Fruit fly (Drosophila melanogaster) whole organism, embryonic: ENCODE data around the gene CG34242.

ENCODE experiments used
- CG11456 ChIP-seq: fragments of 200-800 bp; sonication (Bioruptor generic); IDR thresholded peaks from 3 replicates; pipeline ENCODE4 v1.3.6; 2022; ENCODE audit warnings: missing biosample characterization, missing genetic modification characterization
- CG12071 ChIP-seq: fragments of 200-800 bp; sonication (Bioruptor generic); optimal IDR thresholded peaks from 3 replicates; lab custom pipeline; 2018; ENCODE audit warnings: missing biosample characterization, mild to moderate bottlenecking, missing genetic modification characterization
- CG14710 ChIP-seq: fragments of 200-800 bp; sonication (Bioruptor generic); optimal IDR thresholded peaks from 3 replicates; lab custom pipeline; 2019; ENCODE audit warnings: missing biosample characterization, mild to moderate bottlenecking, missing genetic modification characterization, moderate library complexity
- CG1529 ChIP-seq: fragments of 200-800 bp; sonication (Bioruptor generic); optimal IDR thresholded peaks from 3 replicates; lab custom pipeline; 2018; ENCODE audit warnings: missing biosample characterization, missing genetic modification characterization
- CG17385 ChIP-seq: fragments of 200-800 bp; sonication (Bioruptor generic); optimal IDR thresholded peaks from 3 replicates; lab custom pipeline; 2018; ENCODE audit warnings: missing biosample characterization, mild to moderate bottlenecking, missing genetic modification characterization
- CG18262 ChIP-seq: fragments of 200-800 bp; optimal IDR thresholded peaks from 3 replicates; lab custom pipeline; 2019; ENCODE audit warnings: missing biosample characterization, mild to moderate bottlenecking, missing genetic modification characterization, moderate library complexity
- CG30020 ChIP-seq: fragments of 200-800 bp; optimal IDR thresholded peaks from 2 replicates; lab custom pipeline; 2019; ENCODE audit warnings: missing biosample characterization, mild to moderate bottlenecking, missing genetic modification characterization, moderate library complexity
- CG3065 ChIP-seq: fragments of 200-800 bp; sonication (Bioruptor generic); optimal IDR thresholded peaks from 2 replicates; lab custom pipeline; 2016; ENCODE audit warnings: missing biosample characterization, missing genetic modification characterization
- CG31365 ChIP-seq: fragments of 200-800 bp; sonication (Bioruptor generic); optimal IDR thresholded peaks from 2 replicates; lab custom pipeline; 2018; ENCODE audit warnings: missing biosample characterization, mild to moderate bottlenecking, missing genetic modification characterization
- CG31388 ChIP-seq: fragments of 200-800 bp; sonication (Bioruptor generic); optimal IDR thresholded peaks from 2 replicates; lab custom pipeline; 2016; ENCODE audit warnings: missing biosample characterization, missing genetic modification characterization
- CG31441 ChIP-seq: fragments of 200-800 bp; sonication (Bioruptor generic); IDR thresholded peaks from 2 replicates; pipeline ENCODE4 v1.3.6; 2022; ENCODE audit warnings: missing biosample characterization, missing genetic modification characterization
- CG6175 ChIP-seq: fragments of 200-800 bp; sonication (Bioruptor generic); IDR thresholded peaks from 3 replicates; pipeline ENCODE4 v1.3.6; 2022; ENCODE audit warnings: missing biosample characterization, missing genetic modification characterization
- CG6765 ChIP-seq: fragments of 200-800 bp; sonication (Bioruptor generic); optimal IDR thresholded peaks from 3 replicates; lab custom pipeline; 2017; ENCODE audit warnings: missing biosample characterization, mild to moderate bottlenecking, missing genetic modification characterization
- CG7928 ChIP-seq: fragments of 200-800 bp; sonication (Bioruptor generic); optimal IDR thresholded peaks from 2 replicates; lab custom pipeline; 2017; ENCODE audit warnings: missing biosample characterization, mild to moderate bottlenecking, missing genetic modification characterization
- CG7987 ChIP-seq: fragments of 200-800 bp; sonication (Bioruptor generic); optimal IDR thresholded peaks from 2 replicates; lab custom pipeline; 2018; ENCODE audit warnings: missing biosample characterization, mild to moderate bottlenecking, missing genetic modification characterization, moderate library complexity
- CG9932 ChIP-seq: fragments of 200-800 bp; sonication (Bioruptor generic); IDR thresholded peaks from 2 replicates; pipeline ENCODE4 v1.3.6; 2022; ENCODE audit warnings: missing biosample characterization, missing genetic modification characterization
- D19A ChIP-seq: fragments of 200-800 bp; optimal IDR thresholded peaks from 3 replicates; lab custom pipeline; 2019; ENCODE audit warnings: missing biosample characterization, mild to moderate bottlenecking, missing genetic modification characterization, moderate library complexity
- ERR ChIP-seq: fragments of 200-800 bp; sonication (Bioruptor generic); optimal IDR thresholded peaks from 2 replicates; lab custom pipeline; 2016; ENCODE audit warnings: missing biosample characterization, missing genetic modification characterization
- HHEX ChIP-seq: fragments of 200-800 bp; sonication (Bioruptor generic); optimal IDR thresholded peaks from 3 replicates; lab custom pipeline; 2017; ENCODE audit warnings: missing biosample characterization, mild to moderate bottlenecking, missing genetic modification characterization, missing genetic modification reagents
- HLH3B ChIP-seq: fragments of 200-800 bp; sonication (Bioruptor generic); IDR thresholded peaks from 2 replicates; pipeline ENCODE4 v1.3.6; 2022; ENCODE audit warnings: missing biosample characterization, missing genetic modification characterization
- HLHmδ ChIP-seq: fragments of 200-800 bp; sonication (Bioruptor generic); optimal IDR thresholded peaks from 2 replicates; lab custom pipeline; 2018; ENCODE audit warnings: missing biosample characterization, mild to moderate bottlenecking, missing genetic modification characterization, moderate library complexity
- Hmx ChIP-seq: fragments of 200-800 bp; sonication (Bioruptor generic); optimal IDR thresholded peaks from 2 replicates; lab custom pipeline; 2016; ENCODE audit warnings: missing biosample characterization, missing genetic modification characterization
- Med ChIP-seq: fragments of 200-800 bp; sonication (Bioruptor generic); peaks from one replicate; lab custom pipeline; 2016; ENCODE audit warnings: missing biosample characterization, missing genetic modification characterization, mild to moderate bottlenecking, inconsistent platforms, moderate library complexity
- Mrtf ChIP-seq: fragments of 200-800 bp; sonication (Bioruptor generic); IDR thresholded peaks from 3 replicates; pipeline ENCODE4 v1.3.6; 2022; ENCODE audit warnings: missing biosample characterization, missing genetic modification characterization
- NC2β ChIP-seq: fragments of 200-800 bp; sonication (Bioruptor generic); optimal IDR thresholded peaks from 2 replicates; lab custom pipeline; 2016; ENCODE audit warnings: missing biosample characterization, missing genetic modification characterization
- Neu2 ChIP-seq: fragments of 200-800 bp; sonication (Bioruptor generic); optimal IDR thresholded peaks from 3 replicates; lab custom pipeline; 2016; ENCODE audit warnings: missing biosample characterization, missing genetic modification characterization, borderline replicate concordance
- NfI ChIP-seq: fragments of 200-800 bp; sonication (Bioruptor generic); optimal IDR thresholded peaks from 3 replicates; lab custom pipeline; 2018; ENCODE audit warnings: missing biosample characterization, mild to moderate bottlenecking, missing genetic modification characterization, moderate library complexity
- Ravus ChIP-seq: fragments of 200-800 bp; sonication (Bioruptor generic); IDR thresholded peaks from 2 replicates; pipeline ENCODE4 v1.3.6; 2022; ENCODE audit warnings: missing biosample characterization, missing genetic modification characterization
- Six4 ChIP-seq: fragments of 200-800 bp; sonication (Bioruptor generic); optimal IDR thresholded peaks from 2 replicates; lab custom pipeline; 2016; ENCODE audit warnings: missing biosample characterization, missing genetic modification characterization
- Taf1 ChIP-seq: fragments of 200-800 bp; sonication (Bioruptor generic); IDR thresholded peaks from 2 replicates; pipeline ENCODE4 v1.3.6; 2022; ENCODE audit warnings: missing biosample characterization, missing genetic modification characterization
- Trl ChIP-seq, 3 experiments: fragments of >200 bp in 2 of 3; fragments of 200-800 bp in 1 of 3; sonication (Bioruptor generic) in 1 of 3; optimal IDR thresholded peaks; 2 replicates in 1 of 3; 3 replicates in 2 of 3; lab custom pipeline; 2016 to 2017; ENCODE audit warnings: missing biosample characterization in 1 of 3, missing genetic modification characterization in 1 of 3
- aop ChIP-seq: fragments of 200-800 bp; sonication (Bioruptor generic); IDR thresholded peaks from 2 replicates; pipeline ENCODE4 v1.3.6; 2022; ENCODE audit warnings: missing biosample characterization, missing genetic modification characterization
- br ChIP-seq: fragments of >200 bp; optimal IDR thresholded peaks from 2 replicates; lab custom pipeline; 2017
- cwo ChIP-seq: fragments of 200-800 bp; sonication (Bioruptor generic); optimal IDR thresholded peaks from 3 replicates; lab custom pipeline; 2017; ENCODE audit warnings: missing biosample characterization, missing genetic modification characterization, mild to moderate bottlenecking, moderate library complexity, missing genetic modification reagents
- dpn ChIP-seq, 2 experiments: fragments of 200-800 bp; sonication (Bioruptor generic); optimal IDR thresholded peaks; 3 replicates each; lab custom pipeline; 2016; ENCODE audit warnings: missing biosample characterization in 2 of 2, missing genetic modification characterization in 2 of 2
- dysf ChIP-seq: fragments of 200-800 bp; sonication (Bioruptor generic); IDR thresholded peaks from 3 replicates; pipeline ENCODE4 v1.3.6; 2022; ENCODE audit warnings: missing biosample characterization, missing genetic modification characterization
- gcm2 ChIP-seq: fragments of 200-800 bp; sonication (Bioruptor generic); optimal IDR thresholded peaks from 2 replicates; lab custom pipeline; 2016; ENCODE audit warnings: missing biosample characterization, missing genetic modification characterization
- gfzf ChIP-seq: fragments of 200-800 bp; sonication (Bioruptor generic); optimal IDR thresholded peaks from 2 replicates; lab custom pipeline; 2016; ENCODE audit warnings: missing biosample characterization, mild to moderate bottlenecking, missing genetic modification characterization, moderate library complexity
- grn ChIP-seq: fragments of 200-800 bp; sonication (Bioruptor generic); optimal IDR thresholded peaks from 3 replicates; lab custom pipeline; 2017; ENCODE audit warnings: missing biosample characterization, missing genetic modification characterization
- mld ChIP-seq: fragments of 200-800 bp; sonication (Bioruptor generic); IDR thresholded peaks from 3 replicates; pipeline ENCODE4 v1.3.6; 2022; ENCODE audit warnings: missing biosample characterization, missing genetic modification characterization; ENCODE audit not compliant: partially characterized antibody
- oc ChIP-seq: fragments of 200-800 bp; sonication (Bioruptor generic); optimal IDR thresholded peaks from 2 replicates; lab custom pipeline; 2018; ENCODE audit warnings: missing biosample characterization, mild to moderate bottlenecking, missing genetic modification characterization, moderate library complexity
- onecut ChIP-seq: fragments of 200-800 bp; sonication (Bioruptor generic); IDR thresholded peaks from 2 replicates; pipeline ENCODE4 v1.3.6; 2022; ENCODE audit warnings: missing biosample characterization, missing genetic modification characterization
- pros ChIP-seq: fragments of 200-800 bp; sonication (Bioruptor generic); optimal IDR thresholded peaks from 3 replicates; lab custom pipeline; 2019; ENCODE audit warnings: missing biosample characterization, mild to moderate bottlenecking, missing genetic modification characterization, moderate library complexity
- ro ChIP-seq: fragments of 200-800 bp; sonication (Bioruptor generic); IDR thresholded peaks from 2 replicates; pipeline ENCODE4 v1.3.6; 2022; ENCODE audit warnings: missing biosample characterization, missing genetic modification characterization
- salm ChIP-seq: fragments of 200-800 bp; sonication (Bioruptor generic); optimal IDR thresholded peaks from 2 replicates; lab custom pipeline; 2018; ENCODE audit warnings: missing biosample characterization, mild to moderate bottlenecking, missing genetic modification characterization
- sisA ChIP-seq: fragments of 200-800 bp; sonication (Bioruptor generic); IDR thresholded peaks from 2 replicates; pipeline ENCODE4 v1.3.6; 2022; ENCODE audit warnings: missing biosample characterization, missing genetic modification characterization
- sr ChIP-seq: fragments of 200-800 bp; sonication (Bioruptor generic); IDR thresholded peaks from 3 replicates; pipeline ENCODE4 v1.3.6; 2022; ENCODE audit warnings: missing biosample characterization, missing genetic modification characterization
- sug ChIP-seq: fragments of 200-800 bp; optimal IDR thresholded peaks from 2 replicates; lab custom pipeline; 2019; ENCODE audit warnings: missing biosample characterization, mild to moderate bottlenecking, missing genetic modification characterization, moderate library complexity
- toy ChIP-seq: fragments of 200-800 bp; sonication (Bioruptor generic); IDR thresholded peaks from 2 replicates; pipeline ENCODE4 v1.3.6; 2022; ENCODE audit warnings: missing biosample characterization, missing genetic modification characterization
- trh ChIP-seq: fragments of 200-800 bp; sonication (Bioruptor generic); optimal IDR thresholded peaks from 2 replicates; lab custom pipeline; 2016; ENCODE audit warnings: missing biosample characterization, missing genetic modification characterization

Gene CG34242

dm6 chr3L:12503865-12504650, 29.7 kb upstream of the CG34242 start, which contains the start of the genes CG10646 and vih (continued):
- TF ChIP-seq Taf1 (GFP tag; lab: Robert Waterston, UW) (no peak), sisA (no peak), gfzf (peak; percentile 71), dysf (GFP tag; lab: Robert Waterston, UW) (no peak), grn (GFP tag; lab: Kevin White, UChicago) (no peak), Neu2 (GFP tag; lab: Kevin White, UChicago) (no peak), CG31365 (tag; lab: Kevin White, UChicago) (no peak), CG6765 (GFP tag; lab: Kevin White, UChicago) (peak; percentile 17), Trl (optimal IDR thresholded peaks at IDR 0.05; lab: Kevin White, UChicago) (no peak), Trl (GFP tag; optimal IDR thresholded peaks at IDR 0.05; lab: Kevin White, UChicago) (peak; percentile 15), NC2β (GFP tag; lab: Kevin White, UChicago) (no peak), CG7987 (GFP tag; lab: Kevin White, UChicago) (no peak), aop (GFP tag; lab: Robert Waterston, UW) (no peak), HLH3B (GFP tag; lab: Robert Waterston, UW) (0 out of 2 replicates have a peak, but pooled peaks have one; percentile 23), Ravus (GFP tag; lab: Robert Waterston, UW) (no peak), salm (tag; lab: Kevin White, UChicago) (no peak), CG30020 (tag; lab: Kevin White, UChicago) (peak; percentile 53), NfI (GFP tag; lab: Kevin White, UChicago) (peak; percentile 60), sr (GFP tag; lab: Robert Waterston, UW) (no peak), CG3065 (GFP tag; lab: Kevin White, UChicago) (no peak), CG14710 (tag; lab: Kevin White, UChicago) (peak; percentile 82), Med (peak; percentile 53), onecut (GFP tag; lab: Robert Waterston, UW) (peak; percentile 58), HLHmδ (no peak), D19A (peak; percentile 35), HHEX (GFP tag; lab: Kevin White, UChicago) (peak; percentile 58), oc (peak; percentile 11), Hmx (GFP tag; lab: Kevin White, UChicago) (no peak), cwo (peak; percentile 23), trh (GFP tag; lab: Kevin White, UChicago) (no peak), pros (no peak), CG18262 (peak; percentile 60), CG31388 (GFP tag; lab: Kevin White, UChicago) (peak; percentile 29), Mrtf (no peak), CG17385 (GFP tag; lab: Kevin White, UChicago) (peak; percentile 29), CG9932 (GFP tag; lab: Robert Waterston, UW) (0 out of 2 replicates have a peak, but pooled peaks have one; percentile 46), CG12071 (GFP tag; lab: Kevin White, UChicago) (no peak), ERR (no peak), mld (no peak), dpn (GFP tag; optimal IDR thresholded peaks at IDR 0.05; lab: Kevin White, UChicago) (peak; percentile 31 to 43), gcm2 (no peak), Six4 (GFP tag; lab: Kevin White, UChicago) (peak; percentile 55), sug (tag; lab: Kevin White, UChicago) (peak; percentile 45), CG7928 (GFP tag; lab: Kevin White, UChicago) (no peak), CG6175 (GFP tag; lab: Robert Waterston, UW) (no peak), toy (GFP tag; lab: Robert Waterston, UW) (no peak), CG31441 (peak; percentile 63), CG11456 (GFP tag; lab: Robert Waterston, UW) (no peak; the same call in 2 of the 3 replicates), br (lab: Kevin White, UChicago) (no peak), ro (GFP tag; lab: Robert Waterston, UW) (no peak), CG1529 (GFP tag; lab: Kevin White, UChicago) (no peak)
